Worm (Caenorhabditis elegans) whole organism, L2 larva: ENCODE measurements around the gene sra-36.

Experiments used
- C34F6.9 ChIP-seq: fragments of 150-350 bp; optimal IDR thresholded peaks from 2 replicates; lab custom pipeline; 2014; ENCODE audit warnings: missing biosample characterization, missing genetic modification characterization
- F13H6.1 ChIP-seq: sonication (generic microtip); optimal IDR thresholded peaks from 2 replicates; lab custom pipeline; 2016; ENCODE audit warnings: missing genetic modification characterization, missing compliant biosample characterization
- R02D3.7 ChIP-seq: fragments of 150-350 bp; optimal IDR thresholded peaks from 2 replicates; lab custom pipeline; 2014; ENCODE audit warnings: missing biosample characterization, missing genetic modification characterization
- Y55F3AM.14 ChIP-seq: fragments of 200-800 bp; sonication (Bioruptor generic); optimal IDR thresholded peaks from 2 replicates; lab custom pipeline; 2018; ENCODE audit warnings: mild to moderate bottlenecking, missing genetic modification characterization, missing compliant biosample characterization
- ZK546.5 ChIP-seq: sonication (generic microtip); optimal IDR thresholded peaks from 2 replicates; lab custom pipeline; 2017; ENCODE audit warnings: missing biosample characterization, missing genetic modification characterization
- alr-1 ChIP-seq: fragments of 150-350 bp; optimal IDR thresholded peaks from 2 replicates; lab custom pipeline; 2014; ENCODE audit warnings: missing biosample characterization, missing genetic modification characterization
- aly-2 ChIP-seq: fragments of 150-350 bp; optimal IDR thresholded peaks from 2 replicates; lab custom pipeline; 2014; ENCODE audit warnings: missing biosample characterization, missing genetic modification characterization
- ama-1 ChIP-seq: fragments of 150-350 bp; optimal IDR thresholded peaks from 2 replicates; lab custom pipeline; 2018; ENCODE audit warnings: inconsistent platforms
- blmp-1 ChIP-seq: sonication (generic microtip); optimal IDR thresholded peaks from 2 replicates; lab custom pipeline; 2017; ENCODE audit warnings: missing genetic modification characterization, mild to moderate bottlenecking, missing compliant biosample characterization, antibody characterized with exemption, moderate library complexity; ENCODE audit not compliant: insufficient read depth
- ceh-16 ChIP-seq: fragments of 150-350 bp; optimal IDR thresholded peaks from 2 replicates; lab custom pipeline; 2014; ENCODE audit warnings: missing biosample characterization, missing genetic modification characterization
- ceh-82 ChIP-seq: fragments of 150-350 bp; optimal IDR thresholded peaks from 2 replicates; lab custom pipeline; 2014; ENCODE audit warnings: missing biosample characterization, missing genetic modification characterization
- crh-2 ChIP-seq: sonication (generic microtip); optimal IDR thresholded peaks from 2 replicates; lab custom pipeline; 2017; ENCODE audit warnings: missing biosample characterization, missing genetic modification characterization
- dmd-4 ChIP-seq: sonication (generic microtip); optimal IDR thresholded peaks from 2 replicates; lab custom pipeline; 2017; ENCODE audit warnings: missing biosample characterization, missing genetic modification characterization
- egl-27 ChIP-seq: sonication (generic microtip); optimal IDR thresholded peaks from 3 replicates; lab custom pipeline; 2017; ENCODE audit warnings: missing biosample characterization, missing genetic modification reagents, missing genetic modification characterization
- elt-1 ChIP-seq: fragments of 150-350 bp; optimal IDR thresholded peaks from 2 replicates; lab custom pipeline; 2014; ENCODE audit warnings: missing biosample characterization, missing genetic modification characterization
- elt-3 ChIP-seq: sonication (generic microtip); optimal IDR thresholded peaks from 2 replicates; lab custom pipeline; 2017; ENCODE audit warnings: missing biosample characterization, missing genetic modification characterization
- fos-1 ChIP-seq: fragments of 150-350 bp; optimal IDR thresholded peaks from 2 replicates; lab custom pipeline; 2014; ENCODE audit warnings: missing biosample characterization, missing genetic modification characterization
- lin-13 ChIP-seq: fragments of 150-350 bp; optimal IDR thresholded peaks from 2 replicates; lab custom pipeline; 2014; ENCODE audit warnings: missing biosample characterization, missing genetic modification reagents, missing genetic modification characterization
- lin-39 ChIP-seq: fragments of 150-350 bp; optimal IDR thresholded peaks from 2 replicates; lab custom pipeline; 2014; ENCODE audit warnings: missing biosample characterization, missing genetic modification reagents, missing genetic modification characterization
- lsy-2 ChIP-seq, 2 experiments: fragments of 150-350 bp in 1 of 2; sonication (generic microtip) in 1 of 2; optimal IDR thresholded peaks; 2 replicates each; lab custom pipeline; 2014 to 2017; ENCODE audit warnings: missing biosample characterization in 2 of 2, missing genetic modification characterization in 2 of 2
- mab-5 ChIP-seq: fragments of 150-350 bp; optimal IDR thresholded peaks from 2 replicates; lab custom pipeline; 2014; ENCODE audit warnings: missing biosample characterization, missing genetic modification characterization
- mbf-1 ChIP-seq: sonication (generic microtip); optimal IDR thresholded peaks from 2 replicates; lab custom pipeline; 2017; ENCODE audit warnings: missing biosample characterization, missing genetic modification characterization
- mdl-1 ChIP-seq, 2 experiments: fragments of 150-350 bp in 1 of 2; sonication (generic microtip) in 1 of 2; optimal IDR thresholded peaks; 2 replicates each; lab custom pipeline; 2017; ENCODE audit warnings: missing biosample characterization in 2 of 2, missing genetic modification characterization in 2 of 2
- nhr-10 ChIP-seq: sonication (generic microtip); optimal IDR thresholded peaks from 2 replicates; lab custom pipeline; 2017; ENCODE audit warnings: missing biosample characterization, missing genetic modification characterization
- nhr-11 ChIP-seq: fragments of 150-350 bp; optimal IDR thresholded peaks from 2 replicates; lab custom pipeline; 2014; ENCODE audit warnings: missing biosample characterization, missing genetic modification characterization
- nhr-12 ChIP-seq: fragments of 150-350 bp; optimal IDR thresholded peaks from 2 replicates; lab custom pipeline; 2014; ENCODE audit warnings: missing biosample characterization, missing genetic modification characterization
- nhr-129 ChIP-seq: fragments of 150-350 bp; optimal IDR thresholded peaks from 2 replicates; lab custom pipeline; 2014; ENCODE audit warnings: missing biosample characterization, missing genetic modification characterization
- nhr-21 ChIP-seq: fragments of 150-350 bp; optimal IDR thresholded peaks from 2 replicates; lab custom pipeline; 2014; ENCODE audit warnings: missing biosample characterization, missing genetic modification characterization
- nhr-25 ChIP-seq: fragments of 150-350 bp; sonication (generic microtip); optimal IDR thresholded peaks from 3 replicates; lab custom pipeline; 2014; ENCODE audit warnings: missing biosample characterization, missing genetic modification characterization
- nhr-6 ChIP-seq: fragments of 150-350 bp; optimal IDR thresholded peaks from 2 replicates; lab custom pipeline; 2014; ENCODE audit warnings: missing biosample characterization, missing genetic modification characterization
- sem-4 ChIP-seq: fragments of 150-350 bp; optimal IDR thresholded peaks from 2 replicates; lab custom pipeline; 2014; ENCODE audit warnings: missing biosample characterization, missing genetic modification reagents, missing genetic modification characterization
- skn-1 ChIP-seq: sonication (generic microtip); optimal IDR thresholded peaks from 2 replicates; lab custom pipeline; 2017; ENCODE audit warnings: missing biosample characterization, missing genetic modification characterization
- sma-3 ChIP-seq: sonication (generic microtip); optimal IDR thresholded peaks from 2 replicates; lab custom pipeline; 2016; ENCODE audit warnings: missing genetic modification reagents, missing genetic modification characterization, missing compliant biosample characterization
- sma-9 ChIP-seq, 2 experiments: fragments of 150-350 bp in 1 of 2; sonication (generic microtip) in 1 of 2; optimal IDR thresholded peaks; 2 replicates each; lab custom pipeline; 2014 to 2016; ENCODE audit warnings: missing genetic modification characterization in 2 of 2, mild to moderate bottlenecking in 1 of 2, missing biosample characterization in 1 of 2, missing compliant biosample characterization in 1 of 2, missing genetic modification reagents in 1 of 2, moderate library complexity in 1 of 2
- snpc-4 ChIP-seq: fragments of 150-350 bp; optimal IDR thresholded peaks from 2 replicates; lab custom pipeline; 2014; ENCODE audit warnings: missing biosample characterization, missing genetic modification characterization
- unc-39 ChIP-seq: fragments of 150-350 bp; optimal IDR thresholded peaks from 2 replicates; lab custom pipeline; 2014; ENCODE audit warnings: missing biosample characterization, missing genetic modification characterization
- unc-55 ChIP-seq: fragments of 150-350 bp; sonication (generic microtip); optimal IDR thresholded peaks from 3 replicates; lab custom pipeline; 2014; ENCODE audit warnings: missing biosample characterization, missing genetic modification reagents, missing genetic modification characterization
- unc-62 ChIP-seq: fragments of 150-350 bp; optimal IDR thresholded peaks from 2 replicates; lab custom pipeline; 2014; ENCODE audit warnings: missing biosample characterization, missing genetic modification reagents, missing genetic modification characterization
- ztf-1 ChIP-seq: fragments of 200-800 bp; sonication (Bioruptor generic); conservative IDR thresholded peaks from 2 replicates; pipeline ENCODE4 v1.3.6; 2022; ENCODE audit warnings: missing genetic modification characterization, missing compliant biosample characterization
- ztf-4 ChIP-seq: fragments of 150-350 bp; optimal IDR thresholded peaks from 2 replicates; lab custom pipeline; 2014; ENCODE audit warnings: missing biosample characterization, missing genetic modification characterization

sra-36 gene

ce11 chrII:4573084-4573483, 32.6 kb upstream of the sra-36 start:
- TF ChIP-seq sma-3 (GFP tag; lab: Kevin White, UChicago), result no peak
- TF ChIP-seq R02D3.7 (tag; lab: Kevin White, UChicago), result no peak
- no peak for TF ChIP-seq nhr-129
- TF ChIP-seq ceh-16, result peak; percentile 49
- no peak for TF ChIP-seq nhr-10 (tag; lab: Kevin White, UChicago)
- TF ChIP-seq snpc-4 (tag; lab: Kevin White, UChicago), result no peak
- TF ChIP-seq elt-3 (tag; lab: Kevin White, UChicago), result no peak
- no peak for TF ChIP-seq ztf-1 (GFP tag; lab: Robert Waterston, UW)
- TF ChIP-seq nhr-6 (tag; lab: Kevin White, UChicago), result no peak
- peak; percentile 64 for TF ChIP-seq elt-1 (tag; lab: Kevin White, UChicago)
- no peak for TF ChIP-seq egl-27
- TF ChIP-seq aly-2 (tag; lab: Kevin White, UChicago), result no peak
- no peak for TF ChIP-seq ceh-82 (tag; lab: Kevin White, UChicago)
- TF ChIP-seq ZK546.5, result no peak
- no peak for TF ChIP-seq mbf-1 (tag; lab: Kevin White, UChicago)
- TF ChIP-seq C34F6.9 (tag; lab: Kevin White, UChicago), result no peak
- TF ChIP-seq nhr-25 (tag; lab: Kevin White, UChicago), result no peak
- TF ChIP-seq nhr-21 (tag; lab: Kevin White, UChicago), result no peak

DNA sequence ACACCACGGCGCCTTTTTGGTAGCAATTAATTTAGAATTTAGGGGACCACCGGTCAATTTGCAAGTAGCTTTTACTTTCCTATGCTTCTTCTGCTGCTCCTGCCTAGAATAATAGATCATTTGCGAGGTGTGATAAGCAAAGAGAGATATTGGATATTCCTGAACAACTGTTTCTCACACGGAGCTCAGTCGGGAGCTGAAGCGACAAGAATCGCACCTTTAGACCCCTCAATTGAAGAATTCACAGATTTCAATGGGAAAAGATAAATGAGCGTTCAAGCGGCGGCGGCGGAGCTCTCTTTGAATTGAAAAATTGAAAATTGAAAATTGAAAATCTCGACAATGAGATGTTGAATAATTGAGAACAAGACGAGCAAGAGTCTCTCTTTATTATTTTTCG, 32.0 kb upstream of the sra-36 start:
- TF ChIP-seq sma-9 (GFP tag; optimal IDR thresholded peaks at IDR 0.05; lab: Kevin White, UChicago) (no peak), sma-9 (tag; optimal IDR thresholded peaks at IDR 0.05; lab: Kevin White, UChicago) (no peak), F13H6.1 (no peak), skn-1 (no peak), unc-62 (no peak), unc-39 (tag; lab: Kevin White, UChicago) (no peak)

DNA sequence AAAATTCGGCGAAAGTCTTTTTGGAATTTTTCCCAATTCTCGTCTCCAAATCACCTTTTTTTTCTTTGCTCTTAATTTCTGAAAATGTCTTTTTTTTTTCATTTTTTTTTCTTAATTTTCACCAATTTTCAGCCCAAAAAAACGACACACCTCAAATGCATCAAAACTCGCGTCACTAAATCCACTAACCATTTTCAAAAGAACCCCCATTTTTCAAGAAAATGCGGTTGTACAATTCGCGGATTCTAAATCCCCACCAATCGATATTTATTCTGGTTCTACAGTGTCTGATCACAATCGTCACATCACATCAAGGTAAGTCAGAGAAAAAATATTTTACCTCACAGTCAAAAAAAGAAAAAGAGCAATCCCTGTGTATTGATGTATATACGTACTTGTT, 31.3 kb upstream of the sra-36 start, which contains the start of gene vab-1:
Gene vab-1 (plus strand): TSS at position 133 of the 400 bp plus-strand sequence.
- no peak for TF ChIP-seq skn-1
- no peak for TF ChIP-seq ceh-16
- no peak for TF ChIP-seq R02D3.7 (tag; lab: Kevin White, UChicago)
- no peak for TF ChIP-seq Y55F3AM.14 (GFP tag; lab: Kevin White, UChicago)
- TF ChIP-seq ceh-82 (tag; lab: Kevin White, UChicago), result no peak
- TF ChIP-seq ama-1 (lab: Kevin White, UChicago), result no peak
- TF ChIP-seq nhr-11 (tag; lab: Kevin White, UChicago), result no peak
- TF ChIP-seq mab-5 (tag; lab: Kevin White, UChicago), result no peak
- TF ChIP-seq nhr-10 (tag; lab: Kevin White, UChicago), result no peak
- no peak for TF ChIP-seq dmd-4
- TF ChIP-seq alr-1, result no peak
- TF ChIP-seq mdl-1 (tag; optimal IDR thresholded peaks at IDR 0.05; lab: Kevin White, UChicago), result no peak

DNA sequence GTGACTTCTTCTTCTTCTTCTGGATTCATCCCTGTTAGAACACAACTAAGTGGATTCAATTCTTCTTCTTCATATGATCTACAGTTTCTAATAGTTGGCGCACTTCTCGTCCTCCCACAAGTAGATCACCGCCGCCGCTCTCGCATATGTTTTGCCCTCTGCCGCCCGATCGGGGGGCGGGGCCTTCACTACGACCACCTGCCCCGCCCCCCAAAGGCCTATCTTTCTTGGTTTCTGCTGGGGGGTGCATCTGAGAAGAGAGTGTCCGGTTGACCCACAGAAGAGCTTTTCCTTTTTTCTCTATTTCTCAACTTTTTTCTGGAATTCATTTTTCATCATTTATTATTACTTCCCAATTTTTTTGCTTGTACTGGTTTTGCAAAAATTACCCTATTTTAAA, 30.6 kb upstream of the sra-36 start:
- TF ChIP-seq mbf-1 (tag; lab: Kevin White, UChicago) (no peak), C34F6.9 (tag; lab: Kevin White, UChicago) (no peak), lin-13 (GFP tag; lab: Kevin White, UChicago) (no peak), skn-1 (no peak), F13H6.1 (no peak), sem-4 (tag; lab: Kevin White, UChicago) (no peak), blmp-1 (no peak), elt-1 (tag; lab: Kevin White, UChicago) (no peak), nhr-129 (no peak), ceh-82 (tag; lab: Kevin White, UChicago) (no peak), unc-55 (GFP tag; lab: Kevin White, UChicago) (no peak), nhr-12 (tag; lab: Kevin White, UChicago) (no peak), dmd-4 (no peak), crh-2 (no peak), unc-62 (no peak), snpc-4 (tag; lab: Kevin White, UChicago) (no peak)
- TF ChIP-seq, all 48 proteins: peak for 0

- no peak for TF ChIP-seq ZK546.5
- TF ChIP-seq sma-9 (GFP tag; optimal IDR thresholded peaks at IDR 0.05; lab: Kevin White, UChicago), result no peak
- no peak for TF ChIP-seq sma-9 (tag; optimal IDR thresholded peaks at IDR 0.05; lab: Kevin White, UChicago)
- no peak for TF ChIP-seq sma-3 (GFP tag; lab: Kevin White, UChicago)
- TF ChIP-seq unc-55 (GFP tag; lab: Kevin White, UChicago), result no peak
- no peak for TF ChIP-seq ztf-4 (tag; lab: Kevin White, UChicago)
- no peak for TF ChIP-seq Y55F3AM.14 (GFP tag; lab: Kevin White, UChicago)
- TF ChIP-seq fos-1 (tag; lab: Kevin White, UChicago), result no peak
- no peak for TF ChIP-seq sem-4 (tag; lab: Kevin White, UChicago)
- TF ChIP-seq ceh-82 (tag; lab: Kevin White, UChicago), result no peak
- no peak for TF ChIP-seq nhr-21 (tag; lab: Kevin White, UChicago)
- no peak for TF ChIP-seq lin-39 (tag; lab: Kevin White, UChicago)
- TF ChIP-seq lsy-2 (tag; optimal IDR thresholded peaks at IDR 0.05; lab: Kevin White, UChicago), result no peak
- TF ChIP-seq mdl-1 (tag; optimal IDR thresholded peaks at IDR 0.05; lab: Kevin White, UChicago), result no peak
- no peak for TF ChIP-seq elt-3 (tag; lab: Kevin White, UChicago)
- no peak for TF ChIP-seq R02D3.7 (tag; lab: Kevin White, UChicago)
- TF ChIP-seq lin-13 (GFP tag; lab: Kevin White, UChicago), result no peak
Measured at ce11 chrII:4566237-4566636, 25.7 kb upstream of the sra-36 start.
